Worm (Caenorhabditis elegans) whole organism, midembryonic: ENCODE results near the gene acy-2.

Experiments
- cog-1 ChIP-seq: sonication (generic microtip); optimal IDR thresholded peaks from 2 replicates; lab custom pipeline; 2016; ENCODE audit warnings: missing genetic modification characterization, missing compliant biosample characterization
- flt-1 ChIP-seq: fragments of 200-800 bp; sonication (Bioruptor generic); IDR thresholded peaks from 2 replicates; pipeline ENCODE4 v1.3.6; 2022; ENCODE audit warnings: missing genetic modification characterization, missing compliant biosample characterization
- med-1 ChIP-seq: sonication (generic microtip); optimal IDR thresholded peaks from 2 replicates; lab custom pipeline; 2017; ENCODE audit warnings: missing genetic modification characterization, mild to moderate bottlenecking, missing compliant biosample characterization, antibody characterized with exemption, missing genetic modification reagents; ENCODE audit not compliant: insufficient read depth
- ref-1 ChIP-seq: fragments of 200-800 bp; sonication (Bioruptor generic); conservative IDR thresholded peaks from 2 replicates; pipeline ENCODE4 v1.3.6; 2022; ENCODE audit warnings: missing genetic modification reagents, missing genetic modification characterization, missing compliant biosample characterization
- ztf-23 ChIP-seq: fragments of 200-800 bp; sonication (Bioruptor generic); IDR thresholded peaks from 2 replicates; pipeline ENCODE4 v1.3.6; 2022; ENCODE audit warnings: missing genetic modification reagents, missing genetic modification characterization, missing compliant biosample characterization
- ztf-29 ChIP-seq: fragments of 200-800 bp; sonication (Bioruptor generic); IDR thresholded peaks from 2 replicates; pipeline ENCODE4 v1.3.6; 2022; ENCODE audit warnings: missing genetic modification reagents, missing genetic modification characterization, missing compliant biosample characterization

- TF ChIP-seq med-1 (GFP tag; lab: Kevin White, UChicago): no peak
- TF ChIP-seq cog-1 (tag; lab: Kevin White, UChicago): no peak
- TF ChIP-seq flt-1 (GFP tag; lab: Robert Waterston, UW): no peak
- no peak for TF ChIP-seq ref-1 (GFP tag; lab: Robert Waterston, UW)
- no peak for TF ChIP-seq ztf-29 (GFP tag; lab: Robert Waterston, UW)
- TF ChIP-seq ztf-23 (GFP tag; lab: Robert Waterston, UW): no peak
Observed at ce11 chrV:6010642-6011041, 34.8 kb downstream of the acy-2 start.
